Worm (Caenorhabditis elegans): Measurements from ENCODE around the gene T28D6.7.

T28D6.7 gene

DNA sequence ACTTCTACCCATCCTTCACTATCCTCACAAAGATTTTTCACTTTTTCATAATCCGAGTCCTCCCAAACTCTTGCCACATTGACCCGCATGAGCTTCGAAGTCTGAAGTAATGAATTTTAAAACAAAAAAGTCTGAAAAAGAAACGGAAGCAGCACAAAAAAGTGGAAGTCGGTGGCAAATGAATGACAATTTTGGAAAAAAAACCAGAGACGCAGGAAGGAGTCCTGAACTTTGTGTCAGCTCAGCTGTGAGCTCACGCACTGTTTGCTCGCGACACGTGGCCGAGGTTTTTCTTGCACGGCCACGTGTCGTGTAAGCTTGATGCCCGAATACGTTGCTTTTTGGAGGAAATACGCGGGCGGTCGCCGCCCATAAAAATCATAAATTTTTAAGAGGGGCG lies at the start of gene T28D6.7:
Gene T28D6.7 (minus strand): TSS at position 101 of the 400 bp plus-strand sequence.
- TF ChIP-seq D1046.2 (GFP tag; IDR thresholded peaks at IDR 0.05), result 0 out of 2 replicates have a peak, but pooled peaks have one; percentile 43
- 0 out of 2 replicates have a peak, but pooled peaks have one; percentile 8 for TF ChIP-seq tra-1 (GFP tag; IDR thresholded peaks at IDR 0.05)
- no peak for TF ChIP-seq nhr-10 (tag; optimal IDR thresholded peaks at IDR 0.05)

DNA sequence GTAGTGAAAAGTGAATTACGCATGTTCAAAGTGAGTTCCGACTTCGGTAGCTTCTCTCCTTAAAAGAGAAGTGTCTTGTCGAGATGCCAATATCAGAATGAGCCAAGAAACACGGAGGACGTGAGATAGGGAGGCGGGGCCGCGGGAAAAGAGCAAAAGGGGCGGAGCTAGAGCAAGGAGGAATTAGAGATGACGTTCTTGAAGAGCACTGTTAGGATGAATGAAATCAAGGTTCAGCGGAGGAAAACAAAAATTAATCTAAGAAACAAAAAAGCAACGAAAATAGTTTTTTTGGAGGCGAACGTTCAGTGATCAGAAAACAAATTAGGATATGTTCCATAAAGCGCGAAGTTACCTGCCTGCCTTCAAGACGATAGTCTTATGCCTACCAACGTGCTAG lies 46.9 kb upstream of the T28D6.7 start, which contains the start of gene nlp-21:
Gene nlp-21 (minus strand): TSS at position 101 of the 400 bp plus-strand sequence.
- TF ChIP-seq tra-1 (GFP tag; IDR thresholded peaks at IDR 0.05) (no peak), F26F4.8 (GFP tag; conservative IDR thresholded peaks at IDR 0.05) (no peak), pqm-1 (tag; optimal IDR thresholded peaks at IDR 0.05) (no peak), zip-2 (tag; optimal IDR thresholded peaks at IDR 0.05) (no peak), Y105C5A.15 (GFP tag; IDR thresholded peaks at IDR 0.05) (no peak), tag-97 (GFP tag; IDR thresholded peaks at IDR 0.05) (no peak), nhr-42 (GFP tag; IDR thresholded peaks at IDR 0.05) (no peak), mxl-2 (GFP tag; conservative IDR thresholded peaks at IDR 0.05) (no peak), F37D6.2 (tag; optimal IDR thresholded peaks at IDR 0.05) (no peak), lim-7 (GFP tag; IDR thresholded peaks at IDR 0.05) (no peak)

DNA sequence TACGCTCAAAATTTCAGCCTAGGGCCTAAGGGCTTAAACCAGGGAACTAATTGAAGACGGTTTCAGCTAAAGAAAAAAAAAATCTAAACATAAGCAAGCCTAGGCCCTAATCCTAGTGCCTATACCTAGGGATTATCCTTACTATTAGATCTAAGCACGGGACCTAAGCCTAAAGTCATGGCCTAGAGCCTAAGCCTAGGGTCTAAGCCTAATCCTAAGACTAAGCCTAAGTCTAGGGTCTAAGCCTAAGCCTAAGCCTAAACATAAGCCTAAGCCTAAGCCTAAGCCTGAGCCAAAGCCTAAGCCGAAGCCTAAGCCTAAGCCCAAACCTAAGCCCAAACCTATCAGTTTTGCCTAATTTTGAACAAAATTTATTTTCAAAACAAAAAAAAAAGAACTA lies 46.5 kb upstream of the T28D6.7 start:
- TF ChIP-seq ceh-20 (GFP tag; IDR thresholded peaks at IDR 0.05) (no peak), lin-1 (GFP tag; IDR thresholded peaks at IDR 0.05) (no peak), mes-2 (tag; optimal IDR thresholded peaks at IDR 0.05; ENCODE audit: poor library complexity, severe bottlenecking) (no peak), F49E8.2 (tag; optimal IDR thresholded peaks at IDR 0.05; ENCODE audit: borderline replicate concordance) (no peak), aha-1 (tag) (no peak), daf-8 (GFP tag; IDR thresholded peaks at IDR 0.05) (no peak)

- TF ChIP-seq nhr-6 (tag; optimal IDR thresholded peaks at IDR 0.05) (no peak), Y105C5A.15 (GFP tag; IDR thresholded peaks at IDR 0.05) (no peak), fkh-10 (GFP tag; optimal IDR thresholded peaks at IDR 0.05) (peak; percentile 79), madf-9 (GFP tag; conservative IDR thresholded peaks at IDR 0.05) (no peak), lir-3 (tag; optimal IDR thresholded peaks at IDR 0.05) (no peak), dmd-9 (GFP tag; IDR thresholded peaks at IDR 0.05) (no peak), Y5F2A.4 (GFP tag; optimal IDR thresholded peaks at IDR 0.05) (no peak), aha-1 (tag) (peak; percentile 93), ceh-62 (tag; optimal IDR thresholded peaks at IDR 0.05) (no peak), D1046.2 (GFP tag; IDR thresholded peaks at IDR 0.05) (no peak), mdl-1 (tag; optimal IDR thresholded peaks at IDR 0.05) (no peak), ZK546.5 (tag; optimal IDR thresholded peaks at IDR 0.05) (no peak), ama-1 (optimal IDR thresholded peaks at IDR 0.05) (no peak), ces-1 (GFP tag; optimal IDR thresholded peaks at IDR 0.05) (peak; percentile 66), vab-7 (GFP tag; IDR thresholded peaks at IDR 0.05) (0 out of 2 replicates have a peak, but pooled peaks have one; percentile 12), unc-62 (GFP tag; optimal IDR thresholded peaks at IDR 0.05 in 1 of 2) (peak in 1 of 2 experiments; percentile 99), unc-62 (tag; optimal IDR thresholded peaks at IDR 0.05) (no peak), nhr-25 (tag; optimal IDR thresholded peaks at IDR 0.05; ENCODE audit: borderline replicate concordance, insufficient read depth) (no peak), zip-2 (tag; optimal IDR thresholded peaks at IDR 0.05) (no peak), hlh-30 (tag; optimal IDR thresholded peaks at IDR 0.05; ENCODE audit: insufficient read depth) (no peak)
Observed at ce11 chrIII:11391601-11392520, 45.6 kb upstream of the T28D6.7 start.
